Worm (Caenorhabditis elegans) whole organism, L4 larva: Measurements from ENCODE around the gene Y75B7B.2.

ENCODE experiments used
- F26F4.8 ChIP-seq: fragments of 200-800 bp; sonication (Bioruptor generic); conservative IDR thresholded peaks from 2 replicates; pipeline ENCODE4 v1.3.6; 2022; ENCODE audit warnings: missing genetic modification characterization, missing compliant biosample characterization
- T20F7.1 ChIP-seq: fragments of 200-800 bp; sonication (Bioruptor generic); optimal IDR thresholded peaks from 2 replicates; lab custom pipeline; 2018; ENCODE audit warnings: mild to moderate bottlenecking, missing genetic modification characterization, missing compliant biosample characterization
- Y5F2A.4 ChIP-seq: fragments of 200-800 bp; sonication (Bioruptor generic); optimal IDR thresholded peaks from 2 replicates; lab custom pipeline; 2018; ENCODE audit warnings: mild to moderate bottlenecking, missing genetic modification characterization, missing compliant biosample characterization
- aha-1 ChIP-seq: fragments of 150-350 bp; peaks from one replicate; lab custom pipeline; 2014; ENCODE audit warnings: missing biosample characterization, missing genetic modification characterization
- arid-1 ChIP-seq: fragments of 200-800 bp; sonication (Bioruptor generic); conservative IDR thresholded peaks from 2 replicates; pipeline ENCODE4 v1.3.6; 2022; ENCODE audit warnings: missing genetic modification reagents, missing genetic modification characterization, missing compliant biosample characterization
- attf-4 ChIP-seq: sonication (generic microtip); optimal IDR thresholded peaks from 3 replicates; lab custom pipeline; 2017; ENCODE audit warnings: missing biosample characterization, missing genetic modification characterization
- ceh-28 ChIP-seq: fragments of 150-350 bp; optimal IDR thresholded peaks from 2 replicates; lab custom pipeline; 2014; ENCODE audit warnings: missing biosample characterization, missing genetic modification reagents, missing genetic modification characterization
- ceh-32 ChIP-seq: sonication (generic microtip); optimal IDR thresholded peaks from 2 replicates; lab custom pipeline; 2016; ENCODE audit warnings: mild to moderate bottlenecking, missing genetic modification characterization, missing compliant biosample characterization; ENCODE audit not compliant: poor library complexity
- ceh-44 ChIP-seq: fragments of 200-800 bp; sonication (Bioruptor generic); IDR thresholded peaks from 2 replicates; pipeline ENCODE4 v1.3.6; 2022; ENCODE audit warnings: missing genetic modification reagents, missing genetic modification characterization, missing compliant biosample characterization
- ceh-82 ChIP-seq: sonication (generic microtip); optimal IDR thresholded peaks from 2 replicates; lab custom pipeline; 2017; ENCODE audit warnings: missing biosample characterization, missing genetic modification characterization
- ces-1 ChIP-seq: fragments of 150-350 bp; sonication (generic microtip); optimal IDR thresholded peaks from 4 replicates; lab custom pipeline; 2014; ENCODE audit warnings: missing biosample characterization, missing genetic modification reagents, missing genetic modification characterization
- daf-12 ChIP-seq: fragments of 150-350 bp; optimal IDR thresholded peaks from 2 replicates; lab custom pipeline; 2014; ENCODE audit warnings: missing biosample characterization, missing genetic modification reagents, missing genetic modification characterization
- dmd-6 ChIP-seq: fragments of 200-800 bp; sonication (Bioruptor generic); IDR thresholded peaks from 2 replicates; pipeline ENCODE4 v1.3.6; 2022; ENCODE audit warnings: missing genetic modification reagents, missing genetic modification characterization, missing compliant biosample characterization
- dmd-9 ChIP-seq: fragments of 200-800 bp; sonication (Bioruptor generic); IDR thresholded peaks from 2 replicates; pipeline ENCODE4 v1.3.6; 2022; ENCODE audit warnings: missing genetic modification reagents, missing genetic modification characterization, missing compliant biosample characterization
- dve-1 ChIP-seq: sonication (generic microtip); optimal IDR thresholded peaks from 2 replicates; lab custom pipeline; 2017; ENCODE audit warnings: antibody characterized with exemption, mild to moderate bottlenecking, missing genetic modification characterization, missing compliant biosample characterization; ENCODE audit not compliant: insufficient read depth
- fos-1 ChIP-seq: fragments of 150-350 bp; optimal IDR thresholded peaks from 2 replicates; lab custom pipeline; 2014; ENCODE audit warnings: missing biosample characterization, missing genetic modification characterization
- hif-1 ChIP-seq, 2 experiments: sonication (generic microtip); optimal IDR thresholded peaks; 2 replicates each; lab custom pipeline; 2016 to 2017; ENCODE audit warnings: missing compliant biosample characterization in 2 of 2, missing genetic modification characterization in 2 of 2, missing genetic modification reagents in 2 of 2, missing genotype in 2 of 2, mild to moderate bottlenecking in 1 of 2
- lin-13 ChIP-seq: fragments of 150-350 bp; optimal IDR thresholded peaks from 2 replicates; lab custom pipeline; 2014; ENCODE audit warnings: missing biosample characterization, missing genetic modification reagents, missing genetic modification characterization
- lin-29 ChIP-seq: fragments of 200-800 bp; sonication (Bioruptor generic); IDR thresholded peaks from 2 replicates; pipeline ENCODE4 v1.3.6; 2022; ENCODE audit warnings: missing genetic modification reagents, missing genetic modification characterization, missing compliant biosample characterization
- lin-38 ChIP-seq: fragments of 200-800 bp; sonication (Bioruptor generic); IDR thresholded peaks from 2 replicates; pipeline ENCODE4 v1.3.6; 2022; ENCODE audit warnings: missing genetic modification reagents, missing genetic modification characterization, missing compliant biosample characterization
- mdl-1 ChIP-seq, 2 experiments: fragments of 150-350 bp in 1 of 2; sonication (generic microtip) in 1 of 2; optimal IDR thresholded peaks; 2 replicates each; lab custom pipeline; 2014 to 2017; ENCODE audit warnings: missing biosample characterization in 2 of 2, missing genetic modification characterization in 2 of 2
- mes-2 ChIP-seq: sonication (generic microtip); optimal IDR thresholded peaks from 2 replicates; lab custom pipeline; 2016; ENCODE audit warnings: missing genotype, mild to moderate bottlenecking, missing genetic modification characterization, missing compliant biosample characterization; ENCODE audit not compliant: poor library complexity, severe bottlenecking
- mxl-3 ChIP-seq: fragments of 200-800 bp; sonication (Bioruptor generic); optimal IDR thresholded peaks from 2 replicates; lab custom pipeline; 2018; ENCODE audit warnings: mild to moderate bottlenecking, missing genetic modification characterization, missing compliant biosample characterization
- nhr-102 ChIP-seq: sonication (generic microtip); optimal IDR thresholded peaks from 2 replicates; lab custom pipeline; 2016; ENCODE audit warnings: mild to moderate bottlenecking, missing genetic modification characterization, moderate library complexity, missing compliant biosample characterization
- nhr-237 ChIP-seq: sonication (generic microtip); optimal IDR thresholded peaks from 2 replicates; lab custom pipeline; 2017; ENCODE audit warnings: missing biosample characterization, missing genetic modification characterization
- nhr-28 ChIP-seq: fragments of 150-350 bp; optimal IDR thresholded peaks from 2 replicates; lab custom pipeline; 2014; ENCODE audit warnings: missing biosample characterization, missing genetic modification characterization
- nhr-6 ChIP-seq: fragments of 150-350 bp; optimal IDR thresholded peaks from 2 replicates; lab custom pipeline; 2014; ENCODE audit warnings: missing biosample characterization, missing genetic modification characterization
- nhr-76 ChIP-seq: fragments of 150-350 bp; optimal IDR thresholded peaks from 2 replicates; lab custom pipeline; 2014; ENCODE audit warnings: missing biosample characterization, missing genetic modification characterization
- nhr-77 ChIP-seq: fragments of 150-350 bp; optimal IDR thresholded peaks from 2 replicates; lab custom pipeline; 2014; ENCODE audit warnings: missing biosample characterization, missing genetic modification characterization
- php-3 ChIP-seq: fragments of 200-800 bp; sonication (Bioruptor generic); IDR thresholded peaks from 2 replicates; pipeline ENCODE4 v1.3.6; 2022; ENCODE audit warnings: missing genetic modification reagents, missing genetic modification characterization, missing compliant biosample characterization
- pqm-1 ChIP-seq: sonication (generic microtip); optimal IDR thresholded peaks from 2 replicates; lab custom pipeline; 2017; ENCODE audit warnings: missing biosample characterization, missing genetic modification characterization
- rbr-2 ChIP-seq: sonication (generic microtip); optimal IDR thresholded peaks from 2 replicates; lab custom pipeline; 2016; ENCODE audit warnings: missing genotype, missing genetic modification characterization, missing compliant biosample characterization
- set-16 ChIP-seq: fragments of 200-800 bp; sonication (Bioruptor generic); IDR thresholded peaks from 2 replicates; pipeline ENCODE4 v1.3.6; 2022; ENCODE audit warnings: missing genetic modification reagents, missing genetic modification characterization, missing compliant biosample characterization
- snpc-1.2 ChIP-seq: fragments of 200-800 bp; sonication (Bioruptor generic); IDR thresholded peaks from 2 replicates; pipeline ENCODE4 v1.3.6; 2022; ENCODE audit warnings: missing genetic modification reagents, missing genetic modification characterization, missing compliant biosample characterization
- spr-1 ChIP-seq: sonication (generic microtip); optimal IDR thresholded peaks from 2 replicates; lab custom pipeline; 2016; ENCODE audit warnings: mild to moderate bottlenecking, missing genetic modification characterization, missing compliant biosample characterization
- spr-3 ChIP-seq: fragments of 200-800 bp; sonication (Bioruptor generic); optimal IDR thresholded peaks from 2 replicates; lab custom pipeline; 2018; ENCODE audit warnings: mild to moderate bottlenecking, missing genetic modification characterization, missing compliant biosample characterization
- vab-7 ChIP-seq: fragments of 200-800 bp; sonication (Bioruptor generic); IDR thresholded peaks from 2 replicates; pipeline ENCODE4 v1.3.6; 2022; ENCODE audit warnings: missing genetic modification reagents, missing genetic modification characterization, missing compliant biosample characterization
- zag-1 ChIP-seq: fragments of 150-350 bp; optimal IDR thresholded peaks from 2 replicates; lab custom pipeline; 2014; ENCODE audit warnings: missing biosample characterization, missing genetic modification characterization

The Y75B7B.2 gene

ce11 chrV:1263939-1264823 is 11.6 kb downstream of the Y75B7B.2 start, which contains the start of the genes rab-1 and C39F7.5 (continued):
- TF ChIP-seq nhr-76 (tag; lab: Kevin White, UChicago), result no peak
- no peak for TF ChIP-seq nhr-6 (tag; lab: Kevin White, UChicago)
- peak; percentile 53 for TF ChIP-seq nhr-28 (tag; lab: Kevin White, UChicago)
- no peak for TF ChIP-seq daf-12
- no peak for TF ChIP-seq vab-7 (GFP tag; lab: Robert Waterston, UW)
- TF ChIP-seq dve-1 (tag; lab: Kevin White, UChicago), result peak; percentile 57
- no peak for TF ChIP-seq dmd-9 (GFP tag; lab: Robert Waterston, UW)
- no peak for TF ChIP-seq ces-1 (GFP tag; lab: Kevin White, UChicago)
- TF ChIP-seq ceh-82, result no peak
- TF ChIP-seq dmd-6 (GFP tag; lab: Robert Waterston, UW), result peak; percentile 15; the same call in 1 of the 2 replicates
- no peak for TF ChIP-seq set-16 (GFP tag; lab: Robert Waterston, UW)
- no peak for TF ChIP-seq ceh-28 (tag; lab: Kevin White, UChicago)
- TF ChIP-seq arid-1 (GFP tag; lab: Robert Waterston, UW), result no peak
- TF ChIP-seq T20F7.1 (GFP tag; lab: Kevin White, UChicago), result no peak
- peak in 1 of 2 experiments; percentile 20 for TF ChIP-seq hif-1 (tag; optimal IDR thresholded peaks at IDR 0.05; lab: Kevin White, UChicago)
- TF ChIP-seq php-3 (GFP tag; lab: Robert Waterston, UW), result no peak
- peak; percentile 16 for TF ChIP-seq lin-13 (GFP tag; lab: Kevin White, UChicago)
- no peak for TF ChIP-seq snpc-1.2
- no peak for TF ChIP-seq spr-1 (tag; lab: Kevin White, UChicago)
- TF ChIP-seq lin-29 (GFP tag; lab: Robert Waterston, UW), result no peak
- no peak for TF ChIP-seq pqm-1 (tag; lab: Kevin White, UChicago)
- peak in 1 of 2 experiments; percentile 26 for TF ChIP-seq mdl-1 (tag; optimal IDR thresholded peaks at IDR 0.05; lab: Kevin White, UChicago)
- TF ChIP-seq aha-1 (tag; lab: Kevin White, UChicago), result peak; percentile 90
- TF ChIP-seq ceh-32, result no peak
- TF ChIP-seq rbr-2, result peak; percentile 45
- no peak for TF ChIP-seq F26F4.8 (GFP tag; lab: Robert Waterston, UW)
- TF ChIP-seq lin-38, result peak; percentile 93
- no peak for TF ChIP-seq zag-1 (tag; lab: Kevin White, UChicago)
- no peak for TF ChIP-seq Y5F2A.4
- peak; percentile 23 for TF ChIP-seq nhr-102 (tag; lab: Kevin White, UChicago)
- peak; percentile 60 for TF ChIP-seq nhr-77 (tag; lab: Kevin White, UChicago)

ce11 chrV:1263078-1263732 is 12.6 kb downstream of the Y75B7B.2 start:
- TF ChIP-seq nhr-237 (tag; lab: Kevin White, UChicago) (no peak), hif-1 (tag; optimal IDR thresholded peaks at IDR 0.05; lab: Kevin White, UChicago) (no peak), ceh-44 (GFP tag; lab: Robert Waterston, UW) (0 out of 2 replicates have a peak, but pooled peaks have one; percentile 2), spr-3 (GFP tag; lab: Kevin White, UChicago) (no peak), fos-1 (tag; lab: Kevin White, UChicago) (no peak), mdl-1 (tag; optimal IDR thresholded peaks at IDR 0.05; lab: Kevin White, UChicago) (no peak), attf-4 (tag; lab: Kevin White, UChicago) (no peak), mes-2 (tag; lab: Kevin White, UChicago) (peak; percentile 11), mxl-3 (GFP tag; lab: Kevin White, UChicago) (peak; percentile 1)
- TF ChIP-seq, all 104 proteins: peak for 3
